Worm (Caenorhabditis elegans) whole organism, mixed stage, embryonic: ENCODE measurements around the gene C36B7.5.

ENCODE experiments used
- ces-1 ChIP-seq: fragments of 150-350 bp; optimal IDR thresholded peaks from 2 replicates; lab custom pipeline; 2014; ENCODE audit warnings: missing biosample characterization, missing genetic modification reagents, missing genetic modification characterization
- lsy-2 ChIP-seq: fragments of 150-350 bp; optimal IDR thresholded peaks from 2 replicates; lab custom pipeline; 2014; ENCODE audit warnings: missing biosample characterization, missing genetic modification characterization
- nhr-12 ChIP-seq: fragments of 150-350 bp; optimal IDR thresholded peaks from 2 replicates; lab custom pipeline; 2014; ENCODE audit warnings: missing biosample characterization, missing genetic modification characterization
- nhr-76 ChIP-seq: sonication (generic microtip); optimal IDR thresholded peaks from 2 replicates; lab custom pipeline; 2017; ENCODE audit warnings: missing biosample characterization, missing genetic modification characterization
- unc-62 ChIP-seq: fragments of 150-350 bp; optimal IDR thresholded peaks from 2 replicates; lab custom pipeline; 2014; ENCODE audit warnings: missing biosample characterization, missing genetic modification reagents, missing genetic modification characterization

- TF ChIP-seq unc-62 (no peak), lsy-2 (tag; lab: Kevin White, UChicago) (no peak), nhr-12 (tag; lab: Kevin White, UChicago) (no peak), nhr-76 (tag; lab: Kevin White, UChicago) (no peak), ces-1 (GFP tag; lab: Kevin White, UChicago) (no peak)
Measured at ce11 chrX:7125178-7125577, 28.9 kb upstream of the C36B7.5 start.
